Fruit fly (Drosophila melanogaster): ENCODE measurements around the gene B-H2.
A peak's percentile ranks its signal among the peaks of the same experiment; 100 is the strongest.

The B-H2 gene

DNA sequence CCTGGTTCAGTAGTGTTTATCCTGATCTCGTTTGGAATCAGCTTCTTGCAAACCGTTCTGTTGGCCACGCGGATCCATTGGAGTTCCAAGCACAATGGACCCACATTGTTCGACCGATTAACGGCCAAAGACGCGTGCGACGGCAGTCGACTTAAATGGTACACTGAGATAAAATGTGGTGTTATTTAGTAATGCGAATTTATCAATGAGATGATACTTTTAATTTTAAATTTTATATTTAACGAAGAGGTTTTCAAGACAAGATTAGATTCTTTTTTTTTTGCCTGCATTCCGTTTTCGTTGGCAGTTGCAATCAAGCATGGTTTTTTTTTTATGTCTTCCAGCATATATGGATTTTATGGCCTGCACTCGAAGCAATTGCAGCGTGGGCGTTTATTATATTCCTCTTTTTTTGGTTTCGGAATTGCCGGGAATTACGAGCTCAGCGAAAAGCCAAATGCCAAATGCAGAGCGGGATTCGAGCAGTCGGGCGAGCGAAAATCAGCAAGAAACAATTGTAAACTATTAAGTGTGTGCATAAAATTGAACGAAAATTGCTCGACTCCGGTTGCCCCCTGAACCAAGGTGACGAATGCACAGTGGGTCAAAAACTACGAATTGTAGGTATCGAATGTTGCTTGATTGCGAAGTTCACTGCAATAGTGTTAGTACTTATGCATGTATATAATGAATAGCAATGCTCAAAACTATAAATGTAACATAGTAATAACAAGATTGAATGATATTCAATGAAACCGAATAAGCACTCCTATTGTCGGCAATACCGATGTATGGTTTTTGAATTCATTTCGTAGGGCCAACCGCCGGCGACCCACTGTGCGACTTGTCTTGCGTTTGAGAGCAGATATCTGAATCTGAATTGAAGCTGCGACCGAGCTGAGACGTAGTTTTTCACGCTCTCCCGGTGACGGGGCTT lies 15.2 kb upstream of the B-H2 start (continued):
- peak; percentile 79 for TF ChIP-seq CG2678 (tag; optimal IDR thresholded peaks at IDR 0.05)
- TF ChIP-seq CG8359 (GFP tag; optimal IDR thresholded peaks at IDR 0.05; ENCODE audit: borderline replicate concordance): peak; percentile 50
- peak; percentile 65 for TF ChIP-seq Xbp1 (GFP tag; optimal IDR thresholded peaks at IDR 0.05)
- TF ChIP-seq CG13424 (tag; optimal IDR thresholded peaks at IDR 0.05): peak; percentile 78
- no peak for TF ChIP-seq CG4617 (GFP tag; optimal IDR thresholded peaks at IDR 0.05; ENCODE audit: borderline replicate concordance)
- TF ChIP-seq CG10267 (tag; optimal IDR thresholded peaks at IDR 0.05): peak; percentile 9
- TF ChIP-seq dimm (GFP tag; IDR thresholded peaks at IDR 0.05): peak; percentile 24; the same call in 1 of the 2 replicates
- peak; percentile 46 for TF ChIP-seq CG17829 (tag; optimal IDR thresholded peaks at IDR 0.05)
- TF ChIP-seq CG3065 (GFP tag; optimal IDR thresholded peaks at IDR 0.05): no peak
- no peak for TF ChIP-seq CG8290 (GFP tag; optimal IDR thresholded peaks at IDR 0.05)
- TF ChIP-seq CG8290 (tag; optimal IDR thresholded peaks at IDR 0.05): peak in 1 of 2 experiments; percentile 84
- TF ChIP-seq Sox102F (GFP tag; optimal IDR thresholded peaks at IDR 0.05): peak; percentile 60
- peak; percentile 24 for TF ChIP-seq Usf (GFP tag; optimal IDR thresholded peaks at IDR 0.05)
- peak; percentile 29 for TF ChIP-seq fd3F (GFP tag; optimal IDR thresholded peaks at IDR 0.05)
- TF ChIP-seq CG2712 (tag; optimal IDR thresholded peaks at IDR 0.05): peak; percentile 67
- peak; percentile 33 to 58 for TF ChIP-seq Pdp1 (GFP tag; optimal IDR thresholded peaks at IDR 0.05)
- TF ChIP-seq dysf (GFP tag; IDR thresholded peaks at IDR 0.05): peak; percentile 84
- peak; percentile 58 for TF ChIP-seq CG10543 (GFP tag; optimal IDR thresholded peaks at IDR 0.05)
- TF ChIP-seq CG31224 (GFP tag; IDR thresholded peaks at IDR 0.05): peak; percentile 64
- TF ChIP-seq H2.0 (GFP tag; IDR thresholded peaks at IDR 0.05): peak; percentile 56; the same call in 1 of the 2 replicates
- no peak for TF ChIP-seq CG10959 (GFP tag; IDR thresholded peaks at IDR 0.05)
- TF ChIP-seq CG11085 (GFP tag; IDR thresholded peaks at IDR 0.05): peak; percentile 30; the same call in 1 of the 2 replicates
- TF ChIP-seq dm (GFP tag; optimal IDR thresholded peaks at IDR 0.05): no peak
- peak; percentile 58 for TF ChIP-seq fd64A (GFP tag; optimal IDR thresholded peaks at IDR 0.05)
- TF ChIP-seq run (tag; optimal IDR thresholded peaks at IDR 0.05): no peak
- peak; percentile 30 for TF ChIP-seq cato (GFP tag; optimal IDR thresholded peaks at IDR 0.05; ENCODE audit: borderline replicate concordance)
- TF ChIP-seq CG4404 (GFP tag; IDR thresholded peaks at IDR 0.05): peak; percentile 50
- peak; percentile 21 for TF ChIP-seq az2 (GFP tag; optimal IDR thresholded peaks at IDR 0.05)
- peak; percentile 50 for TF ChIP-seq gcm (GFP tag; optimal IDR thresholded peaks at IDR 0.05)
- peak; percentile 55 for TF ChIP-seq CG10209 (GFP tag; optimal IDR thresholded peaks at IDR 0.05)
- TF ChIP-seq CG2202 (tag; optimal IDR thresholded peaks at IDR 0.05): no peak
- peak; percentile 2 for TF ChIP-seq gro (GFP tag; optimal IDR thresholded peaks at IDR 0.05)
- TF ChIP-seq GATAe (GFP tag; conservative IDR thresholded peaks at IDR 0.05): no peak

DNA sequence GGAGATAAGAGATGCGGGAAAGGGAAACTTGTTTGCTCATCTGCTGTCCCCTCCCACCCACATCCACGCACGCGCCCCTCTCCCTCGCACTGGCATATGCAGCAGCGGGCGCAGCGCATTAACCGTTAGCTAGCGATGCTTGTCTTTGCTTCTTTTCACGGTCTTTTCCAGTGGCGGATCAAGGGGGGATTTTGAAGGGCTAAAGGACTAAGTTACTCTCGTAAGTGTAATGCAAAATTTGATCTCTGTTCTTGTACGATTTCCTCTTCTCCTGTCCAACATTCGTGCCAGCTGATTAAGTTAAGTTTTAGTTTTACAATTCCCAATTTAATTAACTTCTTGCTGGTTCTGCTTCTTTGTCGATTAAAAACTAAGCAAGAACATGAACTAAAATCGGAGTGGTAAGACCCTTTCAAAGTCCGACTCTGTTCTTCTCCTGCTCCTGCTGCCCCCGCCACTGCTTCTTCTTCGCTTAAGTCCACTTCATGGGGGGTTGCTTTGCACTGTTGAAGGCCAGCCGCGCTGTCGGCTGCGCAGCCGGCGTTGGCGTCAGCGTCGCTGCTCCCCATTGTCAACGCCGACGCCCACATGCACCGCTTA lies 13.7 kb upstream of the B-H2 start:
- TF ChIP-seq phol (tag; optimal IDR thresholded peaks at IDR 0.05): peak; percentile 81
- TF ChIP-seq YL-1 (GFP tag; optimal IDR thresholded peaks at IDR 0.05): no peak
- peak; percentile 15 for TF ChIP-seq CHES-1-like (GFP tag; optimal IDR thresholded peaks at IDR 0.05)
- peak; percentile 53; the same call in 2 of the 3 replicates for TF ChIP-seq dysf (GFP tag; IDR thresholded peaks at IDR 0.05)
- TF ChIP-seq zen2 (GFP tag; IDR thresholded peaks at IDR 0.05; ENCODE audit: partially characterized antibody): no peak
- TF ChIP-seq nerfin-1 (tag; optimal IDR thresholded peaks at IDR 0.05): peak; percentile 47
- TF ChIP-seq Chrac-16 (GFP tag; optimal IDR thresholded peaks at IDR 0.05): peak; percentile 37
- TF ChIP-seq mld (GFP tag; IDR thresholded peaks at IDR 0.05; ENCODE audit: partially characterized antibody): no peak
- TF ChIP-seq CG17361 (GFP tag; IDR thresholded peaks at IDR 0.05): peak; percentile 79
- TF ChIP-seq Nf-YC (tag; optimal IDR thresholded peaks at IDR 0.05): peak; percentile 8
- TF ChIP-seq unc-4 (GFP tag; IDR thresholded peaks at IDR 0.05; ENCODE audit: partially characterized antibody): no peak
- TF ChIP-seq CkIIα-i1 (GFP tag; IDR thresholded peaks at IDR 0.05): no peak
- peak; percentile 52 for TF ChIP-seq CG12219 (GFP tag; optimal IDR thresholded peaks at IDR 0.05)
- peak in 1 of 2 experiments; percentile 48 for TF ChIP-seq Hr51 (GFP tag; optimal IDR thresholded peaks at IDR 0.05)
- no peak for TF ChIP-seq CG18011 (GFP tag; optimal IDR thresholded peaks at IDR 0.05)
- 0 out of 3 replicates have a peak, but pooled peaks have one; percentile 9 for TF ChIP-seq B-H1 (GFP tag; IDR thresholded peaks at IDR 0.05)

Data from whole organism, embryonic.